Worm (Caenorhabditis elegans): ENCODE data around the gene F26G1.10.
A peak's percentile ranks its signal among the peaks of the same experiment; 100 is the strongest.

F26G1.10 gene

ce11 chrII:4758462-4758861, 15.7 kb upstream of the F26G1.10 start, which contains the start of gene F26G1.3:
F26G1.3 (plus strand) TSS chrII:4758762.
- TF ChIP-seq ceh-32 (tag; optimal IDR thresholded peaks at IDR 0.05; ENCODE audit: poor library complexity), result no peak
- TF ChIP-seq Y75B8A.6 (GFP tag; IDR thresholded peaks at IDR 0.05), result no peak

ce11 chrII:4759835-4760234, 14.3 kb upstream of the F26G1.10 start:
- TF ChIP-seq aha-1 (tag) (peak; percentile 86), unc-62 (GFP tag; optimal IDR thresholded peaks at IDR 0.05 in 1 of 2) (peak in 1 of 2 experiments; percentile 32), unc-62 (tag; optimal IDR thresholded peaks at IDR 0.05) (no peak), F44E2.7 (GFP tag; IDR thresholded peaks at IDR 0.05) (no peak)

- TF ChIP-seq spr-1 (tag; optimal IDR thresholded peaks at IDR 0.05) (no peak), dmd-6 (GFP tag; IDR thresholded peaks at IDR 0.05) (peak; percentile 16), zfp-2 (tag; optimal IDR thresholded peaks at IDR 0.05) (no peak), set-16 (GFP tag; IDR thresholded peaks at IDR 0.05) (no peak), hlh-11 (tag; optimal IDR thresholded peaks at IDR 0.05) (peak; percentile 18)
These were observed 13.2 kb upstream of the F26G1.10 start for ce11 chrII:4761020-4761419.

ce11 chrII:4762574-4763285, 11.5 kb upstream of the F26G1.10 start, which contains the start of gene F26G1.2:
F26G1.2 (plus strand) TSS chrII:4763081.
- TF ChIP-seq nhr-28 (tag; optimal IDR thresholded peaks at IDR 0.05), result peak; percentile 57
- TF ChIP-seq egl-43 (GFP tag; IDR thresholded peaks at IDR 0.05), result peak; percentile 15; the same call in 1 of the 2 replicates
- peak; percentile 69 for TF ChIP-seq aha-1 (tag)
- no peak for TF ChIP-seq nhr-11 (tag; optimal IDR thresholded peaks at IDR 0.05)

- TF ChIP-seq dpl-1 (GFP tag; optimal IDR thresholded peaks at IDR 0.05) (no peak), fkh-10 (GFP tag; optimal IDR thresholded peaks at IDR 0.05) (no peak), ceh-82 (tag; optimal IDR thresholded peaks at IDR 0.05) (no peak)
These were observed 7.9 kb upstream of the F26G1.10 start, which contains the start of gene ttm-2 for ce11 chrII:4766284-4766683. ttm-2 (minus strand) TSS chrII:4766384.

ce11 chrII:4767612-4768011, 6.6 kb upstream of the F26G1.10 start:
- TF ChIP-seq cey-2 (tag; optimal IDR thresholded peaks at IDR 0.05; ENCODE audit: borderline replicate concordance, insufficient read depth) (no peak), zag-1 (tag; optimal IDR thresholded peaks at IDR 0.05) (no peak), unc-62 (GFP tag; optimal IDR thresholded peaks at IDR 0.05 in 1 of 2) (peak in 1 of 2 experiments; percentile 28), unc-62 (tag; optimal IDR thresholded peaks at IDR 0.05) (no peak)

- TF ChIP-seq hlh-11 (tag; optimal IDR thresholded peaks at IDR 0.05), result peak; percentile 73
- TF ChIP-seq hlh-30 (tag; optimal IDR thresholded peaks at IDR 0.05; ENCODE audit: insufficient read depth), result peak; percentile 59
- no peak for TF ChIP-seq D1046.2 (GFP tag; IDR thresholded peaks at IDR 0.05)
- no peak for TF ChIP-seq unc-39 (tag; optimal IDR thresholded peaks at IDR 0.05)
- peak in 1 of 2 experiments; percentile 53 for TF ChIP-seq daf-16 (GFP tag; optimal IDR thresholded peaks at IDR 0.05)
- peak; percentile 96 for TF ChIP-seq daf-16 (tag; optimal IDR thresholded peaks at IDR 0.05)
- no peak for TF ChIP-seq madf-5 (GFP tag; IDR thresholded peaks at IDR 0.05)
- peak; percentile 25 for TF ChIP-seq nhr-48 (tag; optimal IDR thresholded peaks at IDR 0.05)
- no peak for TF ChIP-seq fkh-10 (GFP tag; optimal IDR thresholded peaks at IDR 0.05)
- no peak for TF ChIP-seq duxl-1 (tag; optimal IDR thresholded peaks at IDR 0.05; ENCODE audit: poor library complexity)
- TF ChIP-seq dmd-6 (GFP tag; IDR thresholded peaks at IDR 0.05), result peak; percentile 97
- TF ChIP-seq R02D3.7 (tag; optimal IDR thresholded peaks at IDR 0.05), result no peak
- no peak for TF ChIP-seq lin-38 (GFP tag; IDR thresholded peaks at IDR 0.05)
- no peak for TF ChIP-seq aly-2 (tag; optimal IDR thresholded peaks at IDR 0.05)
- TF ChIP-seq T20F7.1 (GFP tag; optimal IDR thresholded peaks at IDR 0.05), result peak; percentile 42
- no peak for TF ChIP-seq nhr-76 (tag; optimal IDR thresholded peaks at IDR 0.05)
- TF ChIP-seq mdl-1 (tag; optimal IDR thresholded peaks at IDR 0.05), result peak in 1 of 2 experiments; percentile 62
- peak; percentile 80; the same call in 1 of the 2 replicates for TF ChIP-seq tra-1 (GFP tag; IDR thresholded peaks at IDR 0.05)
- no peak for TF ChIP-seq zag-1 (tag; optimal IDR thresholded peaks at IDR 0.05)
- no peak for TF ChIP-seq T26A8.4 (GFP tag; IDR thresholded peaks at IDR 0.05)
- TF ChIP-seq nhr-28 (tag; optimal IDR thresholded peaks at IDR 0.05), result peak; percentile 79
- TF ChIP-seq dve-1 (tag; optimal IDR thresholded peaks at IDR 0.05; ENCODE audit: insufficient read depth), result peak; percentile 84
- TF ChIP-seq lin-1 (GFP tag; IDR thresholded peaks at IDR 0.05), result peak; percentile 87
- peak; percentile 61 for TF ChIP-seq nhr-102 (tag; optimal IDR thresholded peaks at IDR 0.05)
These were observed 5.1 kb upstream of the F26G1.10 start for ce11 chrII:4769096-4769495.

Measured in whole organism, L4 larva.